Fruit fly (Drosophila melanogaster) whole organism, prepupa: ENCODE data around the gene emc.

ENCODE experiments used
- Blimp-1 ChIP-seq: fragments of 200-800 bp; sonication (Bioruptor generic); optimal IDR thresholded peaks from 3 replicates; lab custom pipeline; 2017; ENCODE audit warnings: missing biosample characterization, missing genetic modification characterization, mild to moderate bottlenecking, moderate library complexity, missing genetic modification reagents
- CG10631 ChIP-seq: fragments of 200-800 bp; sonication (Bioruptor generic); optimal IDR thresholded peaks from 2 replicates; lab custom pipeline; 2016; ENCODE audit warnings: missing biosample characterization, missing genetic modification characterization
- CG10669 ChIP-seq: fragments of 200-800 bp; sonication (Bioruptor generic); optimal IDR thresholded peaks from 3 replicates; lab custom pipeline; 2018; ENCODE audit warnings: missing biosample characterization, mild to moderate bottlenecking, missing genetic modification characterization, moderate library complexity
- CG11762 ChIP-seq: fragments of 200-800 bp; sonication (Bioruptor generic); optimal IDR thresholded peaks from 3 replicates; lab custom pipeline; 2016; ENCODE audit warnings: missing biosample characterization, missing genetic modification characterization; ENCODE audit not compliant: insufficient read depth
- CG15336 ChIP-seq: fragments of 200-800 bp; sonication (Bioruptor generic); IDR thresholded peaks from 2 replicates; pipeline ENCODE4 v1.3.6; 2022; ENCODE audit warnings: missing biosample characterization, missing genetic modification characterization
- CG1621 ChIP-seq: fragments of 200-800 bp; sonication (Bioruptor generic); optimal IDR thresholded peaks from 3 replicates; lab custom pipeline; 2018; ENCODE audit warnings: missing biosample characterization, mild to moderate bottlenecking, missing genetic modification characterization
- CG16779 ChIP-seq: fragments of 200-800 bp; sonication (Bioruptor generic); optimal IDR thresholded peaks from 3 replicates; lab custom pipeline; 2017; ENCODE audit warnings: missing biosample characterization, mild to moderate bottlenecking, missing genetic modification characterization
- CG3032 ChIP-seq: fragments of 200-800 bp; optimal IDR thresholded peaks from 2 replicates; lab custom pipeline; 2019; ENCODE audit warnings: missing biosample characterization, mild to moderate bottlenecking, missing genetic modification characterization, moderate library complexity
- CG6163 ChIP-seq: fragments of 200-800 bp; sonication (Bioruptor generic); IDR thresholded peaks from 3 replicates; pipeline ENCODE4 v1.3.6; 2022; ENCODE audit warnings: missing biosample characterization, missing genetic modification characterization
- CG6808 ChIP-seq: fragments of 200-800 bp; sonication (Bioruptor generic); optimal IDR thresholded peaks from 3 replicates; lab custom pipeline; 2017; ENCODE audit warnings: missing biosample characterization, missing genetic modification characterization, mild to moderate bottlenecking, moderate library complexity, missing genetic modification reagents
- CG7368 ChIP-seq: fragments of 200-800 bp; sonication (Bioruptor generic); optimal IDR thresholded peaks from 3 replicates; lab custom pipeline; 2016; ENCODE audit warnings: missing biosample characterization, missing genetic modification characterization
- CG8119 ChIP-seq: fragments of 200-800 bp; sonication (Bioruptor generic); IDR thresholded peaks from 3 replicates; pipeline ENCODE4 v1.3.6; 2022; ENCODE audit warnings: missing biosample characterization, missing genetic modification characterization
- CG8319 ChIP-seq: fragments of 200-800 bp; sonication (Bioruptor generic); optimal IDR thresholded peaks from 3 replicates; lab custom pipeline; 2016; ENCODE audit warnings: missing biosample characterization, missing genetic modification characterization
- CG8632 ChIP-seq: fragments of 200-800 bp; sonication (Bioruptor generic); optimal IDR thresholded peaks from 3 replicates; lab custom pipeline; 2016; ENCODE audit warnings: missing biosample characterization, missing genetic modification characterization
- CG9139 ChIP-seq: fragments of 200-800 bp; sonication (Bioruptor generic); optimal IDR thresholded peaks from 3 replicates; lab custom pipeline; 2017; ENCODE audit warnings: missing biosample characterization, mild to moderate bottlenecking, missing genetic modification characterization
- Eip75B ChIP-seq: fragments of 200-800 bp; sonication (Bioruptor generic); optimal IDR thresholded peaks from 3 replicates; lab custom pipeline; 2016; ENCODE audit warnings: missing biosample characterization, missing genetic modification characterization
- Eip78C ChIP-seq: fragments of 200-800 bp; sonication (Bioruptor generic); peaks from one replicate; lab custom pipeline; 2016; ENCODE audit warnings: missing biosample characterization, missing genetic modification characterization
- Eip93F ChIP-seq: fragments of 200-800 bp; sonication (Bioruptor generic); optimal IDR thresholded peaks from 2 replicates; lab custom pipeline; 2016; ENCODE audit warnings: missing biosample characterization, mild to moderate bottlenecking, missing genetic modification characterization
- Ets96B ChIP-seq: fragments of 200-800 bp; optimal IDR thresholded peaks from 2 replicates; lab custom pipeline; 2019; ENCODE audit warnings: missing biosample characterization, mild to moderate bottlenecking, missing genetic modification characterization, moderate library complexity
- Gug ChIP-seq: fragments of 200-800 bp; sonication (Bioruptor generic); IDR thresholded peaks from 2 replicates; pipeline ENCODE4 v1.3.6; 2022; ENCODE audit warnings: missing biosample characterization, missing genetic modification characterization
- Hr39 ChIP-seq: fragments of 200-800 bp; sonication (Bioruptor generic); optimal IDR thresholded peaks from 2 replicates; lab custom pipeline; 2016; ENCODE audit warnings: missing biosample characterization, missing genetic modification characterization
- Hr4 ChIP-seq: fragments of 200-800 bp; sonication (Bioruptor generic); optimal IDR thresholded peaks from 3 replicates; lab custom pipeline; 2016; ENCODE audit warnings: missing biosample characterization, missing genetic modification characterization
- OdsH ChIP-seq: fragments of 200-800 bp; sonication (Bioruptor generic); optimal IDR thresholded peaks from 3 replicates; lab custom pipeline; 2016; ENCODE audit warnings: missing biosample characterization, missing genetic modification characterization
- Smox ChIP-seq: fragments of 200-800 bp; sonication (Bioruptor generic); optimal IDR thresholded peaks from 3 replicates; lab custom pipeline; 2016; ENCODE audit warnings: missing biosample characterization, missing genetic modification characterization
- Sox102F ChIP-seq: fragments of 200-800 bp; sonication (Bioruptor generic); optimal IDR thresholded peaks from 2 replicates; lab custom pipeline; 2016; ENCODE audit warnings: missing biosample characterization, mild to moderate bottlenecking, missing genetic modification characterization
- Sox15 ChIP-seq: fragments of 200-800 bp; sonication (Bioruptor generic); optimal IDR thresholded peaks from 3 replicates; lab custom pipeline; 2016; ENCODE audit warnings: missing biosample characterization, missing genetic modification characterization
- acj6 ChIP-seq: fragments of 200-800 bp; sonication (Bioruptor generic); optimal IDR thresholded peaks from 3 replicates; lab custom pipeline; 2016; ENCODE audit warnings: missing biosample characterization, missing genetic modification characterization
- cyc ChIP-seq: fragments of 200-800 bp; sonication (Bioruptor generic); optimal IDR thresholded peaks from 3 replicates; lab custom pipeline; 2016; ENCODE audit warnings: missing biosample characterization, missing genetic modification characterization
- dac ChIP-seq: fragments of 200-800 bp; sonication (Bioruptor generic); optimal IDR thresholded peaks from 2 replicates; lab custom pipeline; 2017; ENCODE audit warnings: missing biosample characterization, mild to moderate bottlenecking, missing genetic modification characterization
- dsx ChIP-seq: fragments of 200-800 bp; optimal IDR thresholded peaks from 3 replicates; lab custom pipeline; 2019; ENCODE audit warnings: missing biosample characterization, mild to moderate bottlenecking, missing genetic modification characterization, moderate library complexity; ENCODE audit not compliant: poor library complexity, severe bottlenecking
- eg ChIP-seq: fragments of 200-800 bp; sonication (Bioruptor generic); IDR thresholded peaks from 3 replicates; pipeline ENCODE4 v1.3.6; 2022; ENCODE audit warnings: missing biosample characterization, missing genetic modification characterization
- esn ChIP-seq: fragments of 200-800 bp; sonication (Bioruptor generic); optimal IDR thresholded peaks from 2 replicates; lab custom pipeline; 2016; ENCODE audit warnings: missing biosample characterization, mild to moderate bottlenecking, missing genetic modification characterization, moderate library complexity
- fd59A ChIP-seq: fragments of 200-800 bp; sonication (Bioruptor generic); optimal IDR thresholded peaks from 2 replicates; lab custom pipeline; 2017; ENCODE audit warnings: missing biosample characterization, mild to moderate bottlenecking, missing genetic modification characterization, missing genetic modification reagents
- lz ChIP-seq: fragments of 200-800 bp; sonication (Bioruptor generic); optimal IDR thresholded peaks from 3 replicates; lab custom pipeline; 2016; ENCODE audit warnings: missing biosample characterization, missing genetic modification characterization
- pdm3 ChIP-seq: fragments of 200-800 bp; sonication (Bioruptor generic); optimal IDR thresholded peaks from 3 replicates; lab custom pipeline; 2016; ENCODE audit warnings: missing biosample characterization, missing genetic modification characterization
- spab ChIP-seq: fragments of 200-800 bp; sonication (Bioruptor generic); optimal IDR thresholded peaks from 2 replicates; lab custom pipeline; 2017; ENCODE audit warnings: missing biosample characterization, mild to moderate bottlenecking, missing genetic modification characterization, missing genetic modification reagents
- ss ChIP-seq, 2 experiments: fragments of 200-800 bp; sonication (Bioruptor generic); optimal IDR thresholded peaks; 2 replicates in 1 of 2; 3 replicates in 1 of 2; lab custom pipeline; 2017 to 2018; ENCODE audit warnings: mild to moderate bottlenecking in 2 of 2, missing biosample characterization in 2 of 2, missing genetic modification characterization in 2 of 2, moderate library complexity in 1 of 2
- svp ChIP-seq: fragments of 200-800 bp; sonication (Bioruptor generic); peaks from one replicate; lab custom pipeline; 2016; ENCODE audit warnings: missing biosample characterization, missing genetic modification characterization
- vri ChIP-seq: fragments of 200-800 bp; sonication (Bioruptor generic); optimal IDR thresholded peaks from 3 replicates; lab custom pipeline; 2016; ENCODE audit warnings: missing biosample characterization, mild to moderate bottlenecking, missing genetic modification characterization

emc gene

dm6 chr3L:746345-746932, 2.8 kb upstream of the emc start (continued):
- TF ChIP-seq Sox15 (GFP tag; lab: Kevin White, UChicago): peak; percentile 62
- TF ChIP-seq Blimp-1 (GFP tag; lab: Kevin White, UChicago): no peak
- TF ChIP-seq CG8319 (GFP tag; lab: Kevin White, UChicago): peak; percentile 68
- no peak for TF ChIP-seq Eip93F
- no peak for TF ChIP-seq CG15336 (GFP tag; lab: Robert Waterston, UW)
- TF ChIP-seq dsx (GFP tag; lab: Kevin White, UChicago): peak; percentile 88
- TF ChIP-seq Ets96B (tag; lab: Kevin White, UChicago): peak; percentile 92
- peak; percentile 60 for TF ChIP-seq esn (GFP tag; lab: Kevin White, UChicago)
- peak; percentile 76 for TF ChIP-seq CG10631 (GFP tag; lab: Kevin White, UChicago)
- TF ChIP-seq Eip75B: peak; percentile 81
- TF ChIP-seq dac: no peak
- TF ChIP-seq lz: peak; percentile 48
- peak; percentile 81 for TF ChIP-seq CG9139 (GFP tag; lab: Kevin White, UChicago)
- peak; percentile 30 for TF ChIP-seq Sox102F (GFP tag; lab: Kevin White, UChicago)
- TF ChIP-seq CG8632 (GFP tag; lab: Kevin White, UChicago): peak; percentile 65

dm6 chr3L:747008-747407, 2.2 kb upstream of the emc start:
- no peak for TF ChIP-seq CG9139 (GFP tag; lab: Kevin White, UChicago)
- TF ChIP-seq Ets96B (tag; lab: Kevin White, UChicago): peak; percentile 43
- TF ChIP-seq dsx (GFP tag; lab: Kevin White, UChicago): peak; percentile 37
- TF ChIP-seq acj6 (GFP tag; lab: Kevin White, UChicago): peak; percentile 21
- peak; percentile 34 for TF ChIP-seq fd59A (GFP tag; lab: Kevin White, UChicago)
- no peak for TF ChIP-seq dac
- peak; percentile 33 for TF ChIP-seq svp (GFP tag; lab: Kevin White, UChicago)
- peak; percentile 29 for TF ChIP-seq OdsH (GFP tag; lab: Kevin White, UChicago)
- TF ChIP-seq CG8632 (GFP tag; lab: Kevin White, UChicago): peak; percentile 31
- peak; percentile 10 for TF ChIP-seq spab (GFP tag; lab: Kevin White, UChicago)
- TF ChIP-seq Smox (GFP tag; lab: Kevin White, UChicago): no peak
- TF ChIP-seq ss (GFP tag; optimal IDR thresholded peaks at IDR 0.05; lab: Kevin White, UChicago): peak in 1 of 2 experiments; percentile 10
- TF ChIP-seq CG8119 (GFP tag; lab: Robert Waterston, UW): no peak
- TF ChIP-seq pdm3 (GFP tag; lab: Kevin White, UChicago): peak; percentile 30
- peak; percentile 10 for TF ChIP-seq CG6808 (GFP tag; lab: Kevin White, UChicago)
- TF ChIP-seq CG3032 (tag; lab: Kevin White, UChicago): peak; percentile 8
- peak; percentile 34 for TF ChIP-seq CG10669 (GFP tag; lab: Kevin White, UChicago)
- TF ChIP-seq Eip78C: peak; percentile 42

DNA sequence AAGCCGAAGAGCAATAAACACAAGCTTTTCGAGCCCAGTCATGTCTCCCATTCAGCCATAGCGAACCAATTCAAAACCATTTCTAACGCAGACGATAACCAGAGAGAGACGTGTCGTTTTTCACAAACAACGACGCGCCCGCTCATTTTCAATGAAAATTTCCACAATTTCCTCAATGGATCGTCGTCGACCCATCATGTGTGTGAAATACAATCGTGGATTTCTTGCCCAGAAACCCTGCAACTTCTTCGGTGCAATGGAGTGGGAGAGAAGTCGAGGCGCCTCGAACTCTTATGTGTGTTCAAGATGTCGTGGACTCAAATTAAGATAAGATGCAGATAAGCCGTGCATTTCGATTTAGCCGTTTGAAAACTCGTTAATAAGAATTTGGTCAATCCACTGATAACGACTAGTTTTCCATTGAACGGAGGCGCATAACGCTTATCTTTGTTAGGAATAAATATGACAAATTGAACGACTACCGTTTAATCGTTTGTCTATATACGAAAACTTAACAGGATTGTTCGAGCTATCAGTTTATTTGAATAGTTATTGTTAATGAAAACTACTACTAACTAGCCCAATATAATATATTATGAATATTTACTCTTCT, 1.4 kb upstream of the emc start:
- TF ChIP-seq CG6163 (GFP tag; lab: Robert Waterston, UW) (0 out of 3 replicates have a peak, but pooled peaks have one; percentile 17), Gug (GFP tag; lab: Robert Waterston, UW) (no peak)

DNA sequence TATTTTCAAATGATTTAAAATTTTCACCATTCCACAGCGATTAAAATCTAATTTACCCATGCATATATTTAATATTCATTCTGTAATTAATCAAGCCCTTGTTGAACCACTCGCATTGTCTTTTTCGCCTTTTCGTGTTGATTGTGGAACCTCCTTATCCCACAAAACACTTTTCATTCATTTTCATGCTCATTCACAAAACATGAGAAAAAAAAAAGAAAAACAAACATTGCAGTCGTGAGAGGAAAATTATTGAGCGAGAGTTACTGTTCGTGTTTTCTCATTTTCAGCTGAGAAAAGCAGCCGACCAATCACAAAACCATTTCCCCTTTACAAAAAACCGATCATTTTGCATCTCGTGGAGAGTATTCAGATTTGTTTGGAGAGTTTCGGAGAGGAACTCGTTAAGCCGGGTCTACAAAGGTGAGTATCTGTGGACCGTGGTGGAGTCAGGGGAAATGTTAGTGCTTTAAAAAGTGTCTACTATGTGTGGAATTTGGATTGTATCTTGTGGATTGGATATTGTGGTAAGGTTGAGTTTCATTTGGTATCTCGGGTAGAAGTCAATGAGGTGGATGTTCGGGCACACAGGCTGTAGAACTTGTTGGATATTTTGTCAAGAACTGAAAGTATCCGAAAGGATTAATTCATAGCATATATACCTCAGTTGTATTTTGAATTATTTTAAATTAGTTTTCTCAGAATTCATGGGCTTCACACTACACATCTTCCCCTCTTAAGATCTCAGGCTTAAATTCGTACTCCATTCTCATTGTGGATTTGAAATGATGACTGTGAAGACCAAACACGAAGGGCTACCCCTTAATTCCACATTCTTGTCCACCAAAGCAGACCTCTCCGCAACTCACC, 636 bp upstream of the emc start:
- TF ChIP-seq Sox102F (GFP tag; lab: Kevin White, UChicago): peak; percentile 2
- TF ChIP-seq CG1621 (tag; lab: Kevin White, UChicago): no peak
- TF ChIP-seq Eip93F: no peak
- TF ChIP-seq dac: no peak
- TF ChIP-seq esn (GFP tag; lab: Kevin White, UChicago): no peak
- no peak for TF ChIP-seq Hr4 (GFP tag; lab: Kevin White, UChicago)
- no peak for TF ChIP-seq acj6 (GFP tag; lab: Kevin White, UChicago)
- no peak for TF ChIP-seq CG8319 (GFP tag; lab: Kevin White, UChicago)
- TF ChIP-seq CG10631 (GFP tag; lab: Kevin White, UChicago): no peak
- TF ChIP-seq vri (GFP tag; lab: Kevin White, UChicago): no peak
- no peak for TF ChIP-seq cyc (GFP tag; lab: Kevin White, UChicago)
- TF ChIP-seq Eip78C: peak; percentile 63
- TF ChIP-seq CG16779 (tag; lab: Kevin White, UChicago): peak; percentile 7
- TF ChIP-seq CG11762 (GFP tag; lab: Kevin White, UChicago): no peak
- no peak for TF ChIP-seq CG6808 (GFP tag; lab: Kevin White, UChicago)
- TF ChIP-seq eg: peak; percentile 50; the same call in 1 of the 3 replicates
- no peak for TF ChIP-seq Hr39 (GFP tag; lab: Kevin White, UChicago)
- no peak for TF ChIP-seq Eip75B
- no peak for TF ChIP-seq CG8119 (GFP tag; lab: Robert Waterston, UW)
- peak; percentile 11 for TF ChIP-seq Ets96B (tag; lab: Kevin White, UChicago)
- TF ChIP-seq CG7368 (GFP tag; lab: Kevin White, UChicago): no peak
- no peak for TF ChIP-seq CG8632 (GFP tag; lab: Kevin White, UChicago)
